Fruit fly (Drosophila melanogaster) whole organism, wandering third instar larva: Measurements from ENCODE around the gene CG8945.

ENCODE experiments used
- Abd-B ChIP-seq: fragments of >200 bp; optimal IDR thresholded peaks from 2 replicates; lab custom pipeline; 2017; ENCODE audit warnings: missing biosample characterization, missing genetic modification characterization
- CG32264 ChIP-seq: fragments of 200-800 bp; sonication (Bioruptor generic); optimal IDR thresholded peaks from 2 replicates; lab custom pipeline; 2016; ENCODE audit warnings: missing biosample characterization, missing genetic modification characterization
- CG9705 ChIP-seq: fragments of 200-800 bp; sonication (Bioruptor generic); optimal IDR thresholded peaks from 2 replicates; lab custom pipeline; 2018; ENCODE audit warnings: missing biosample characterization, mild to moderate bottlenecking, missing genetic modification characterization
- CrebA ChIP-seq: fragments of 200-800 bp; sonication (Bioruptor generic); optimal IDR thresholded peaks from 2 replicates; lab custom pipeline; 2016; ENCODE audit warnings: missing biosample characterization, mild to moderate bottlenecking, missing genetic modification characterization, borderline replicate concordance
- Dfd ChIP-seq: fragments of >200 bp; optimal IDR thresholded peaks from 2 replicates; lab custom pipeline; 2017; ENCODE audit warnings: missing biosample characterization, missing genetic modification characterization
- HLH106 ChIP-seq: fragments of 200-800 bp; optimal IDR thresholded peaks from 3 replicates; lab custom pipeline; 2019; ENCODE audit warnings: missing biosample characterization, mild to moderate bottlenecking, missing genetic modification characterization, moderate library complexity
- Hnf4 ChIP-seq: fragments of 200-800 bp; sonication (Bioruptor generic); optimal IDR thresholded peaks from 2 replicates; lab custom pipeline; 2016; ENCODE audit warnings: missing biosample characterization, mild to moderate bottlenecking, missing genetic modification characterization
- Hr78 ChIP-seq: fragments of >200 bp; optimal IDR thresholded peaks from 2 replicates; lab custom pipeline; 2017; ENCODE audit warnings: missing biosample characterization, missing genetic modification characterization
- Hr83 ChIP-seq: fragments of 200-300 bp; sonication (Bioruptor generic); optimal IDR thresholded peaks from 2 replicates; lab custom pipeline; 2016; ENCODE audit warnings: missing biosample characterization, mild to moderate bottlenecking, missing genetic modification characterization, moderate library complexity; ENCODE audit not compliant: poor library complexity, severe bottlenecking
- Jra ChIP-seq: sonication (Bioruptor generic); optimal IDR thresholded peaks from 2 replicates; lab custom pipeline; 2016; ENCODE audit warnings: missing biosample characterization, missing genetic modification characterization
- Myc ChIP-seq: fragments of >200 bp; optimal IDR thresholded peaks from 2 replicates; lab custom pipeline; 2017
- N ChIP-seq: fragments of >200 bp; optimal IDR thresholded peaks from 2 replicates; lab custom pipeline; 2018; ENCODE audit warnings: missing biosample characterization, missing external identifiers, missing genetic modification characterization
- OdsH ChIP-seq: fragments of 200-800 bp; sonication (Bioruptor generic); optimal IDR thresholded peaks from 2 replicates; lab custom pipeline; 2016; ENCODE audit warnings: missing biosample characterization, mild to moderate bottlenecking, missing genetic modification characterization
- Rel ChIP-seq, 2 experiments: fragments of 200-800 bp; sonication (Bioruptor generic) in 1 of 2; optimal IDR thresholded peaks; 2 replicates in 1 of 2; 3 replicates in 1 of 2; lab custom pipeline; 2016 to 2019; ENCODE audit warnings: mild to moderate bottlenecking in 2 of 2, missing biosample characterization in 2 of 2, missing genetic modification characterization in 2 of 2, moderate library complexity in 1 of 2
- Sp1 ChIP-seq: fragments of 200-800 bp; sonication (Bioruptor generic); optimal IDR thresholded peaks from 3 replicates; lab custom pipeline; 2019; ENCODE audit warnings: missing biosample characterization, mild to moderate bottlenecking, missing genetic modification characterization, moderate library complexity
- Vsx2 ChIP-seq: fragments of 200-300, 225-300 bp; sonication (Bioruptor generic); optimal IDR thresholded peaks from 2 replicates; lab custom pipeline; 2018; ENCODE audit warnings: missing biosample characterization, missing genetic modification characterization; ENCODE audit not compliant: partially characterized antibody
- brk ChIP-seq: fragments of 200-800 bp; sonication (Bioruptor generic); optimal IDR thresholded peaks from 2 replicates; lab custom pipeline; 2016; ENCODE audit warnings: missing biosample characterization, mild to moderate bottlenecking, missing genetic modification characterization
- ey ChIP-seq: fragments of 200-800 bp; sonication (Bioruptor generic); optimal IDR thresholded peaks from 2 replicates; lab custom pipeline; 2016; ENCODE audit warnings: missing biosample characterization, missing genetic modification characterization
- foxo ChIP-seq, 2 experiments: fragments of 200-800 bp; sonication (Bioruptor generic); optimal IDR thresholded peaks; 2 replicates in 1 of 2; 3 replicates in 1 of 2; lab custom pipeline; 2016 to 2017; ENCODE audit warnings: missing biosample characterization in 2 of 2, missing genetic modification characterization in 2 of 2
- lola ChIP-seq: fragments of >200 bp; optimal IDR thresholded peaks from 2 replicates; lab custom pipeline; 2017; ENCODE audit warnings: missing biosample characterization, missing genetic modification characterization
- psq ChIP-seq: fragments of 200-800 bp; sonication (Bioruptor generic); optimal IDR thresholded peaks from 3 replicates; lab custom pipeline; 2017; ENCODE audit warnings: missing biosample characterization, mild to moderate bottlenecking, missing genetic modification characterization, moderate library complexity
- rgr ChIP-seq: fragments of 200-800 bp; sonication (Bioruptor generic); optimal IDR thresholded peaks from 3 replicates; lab custom pipeline; 2016; ENCODE audit warnings: missing biosample characterization, mild to moderate bottlenecking, missing genetic modification characterization
- sage ChIP-seq: fragments of 200-800 bp; sonication (Bioruptor generic); optimal IDR thresholded peaks from 2 replicates; lab custom pipeline; 2016; ENCODE audit warnings: missing biosample characterization, mild to moderate bottlenecking, missing genetic modification characterization
- tai ChIP-seq: sonication (Bioruptor generic); optimal IDR thresholded peaks from 2 replicates; lab custom pipeline; 2016; ENCODE audit warnings: missing biosample characterization, missing genetic modification characterization
- usp ChIP-seq: fragments of >200 bp; optimal IDR thresholded peaks from 2 replicates; lab custom pipeline; 2017; ENCODE audit warnings: missing biosample characterization, missing genetic modification characterization
- woc ChIP-seq: sonication (Bioruptor generic); optimal IDR thresholded peaks from 2 replicates; lab custom pipeline; 2016; ENCODE audit warnings: missing biosample characterization, mild to moderate bottlenecking, missing genetic modification characterization

CG8945 gene

dm6 chrX:17081147-17081546 lies 6.3 kb downstream of the CG8945 start, which contains the start of gene CG4955:
Gene CG4955, plus strand, starts transcription at chrX:17081447.
- TF ChIP-seq lola (GFP tag; lab: Kevin White, UChicago) (no peak), Hr83 (no peak), sage (GFP tag; lab: Kevin White, UChicago) (no peak), ey (no peak), Dfd (GFP tag; lab: Kevin White, UChicago) (no peak), Jra (no peak)

- TF ChIP-seq psq (GFP tag; lab: Kevin White, UChicago) = no peak
- TF ChIP-seq foxo (GFP tag; optimal IDR thresholded peaks at IDR 0.05; lab: Kevin White, UChicago) = peak in 1 of 2 experiments; percentile 6
- TF ChIP-seq sage (GFP tag; lab: Kevin White, UChicago) = peak; percentile 33
- peak; percentile 36 for TF ChIP-seq HLH106 (tag; lab: Kevin White, UChicago)
Observed at dm6 chrX:17078139-17078977, 9.1 kb downstream of the CG8945 start, which contains the start of gene CG4949. Gene CG4949, plus strand, starts transcription at chrX:17078836.

dm6 chrX:17077290-17078138 lies 10.0 kb downstream of the CG8945 start, which contains the start of gene wcy:
Gene wcy, minus strand, starts transcription at chrX:17077897.
- TF ChIP-seq Hnf4 (GFP tag; lab: Kevin White, UChicago) (no peak), brk (GFP tag; lab: Kevin White, UChicago) (no peak), CG32264 (GFP tag; lab: Kevin White, UChicago) (no peak), rgr (GFP tag; lab: Kevin White, UChicago) (peak; percentile 3), CrebA (GFP tag; lab: Kevin White, UChicago) (no peak), HLH106 (tag; lab: Kevin White, UChicago) (peak; percentile 46), Myc (peak; percentile 76), Rel (GFP tag; optimal IDR thresholded peaks at IDR 0.05; lab: Kevin White, UChicago) (no peak), Rel (tag; optimal IDR thresholded peaks at IDR 0.05; lab: Kevin White, UChicago) (peak; percentile 43), Sp1 (peak; percentile 25), Vsx2 (no peak), lola (GFP tag; lab: Kevin White, UChicago) (no peak), psq (GFP tag; lab: Kevin White, UChicago) (peak; percentile 95), woc (GFP tag; lab: Kevin White, UChicago) (peak; percentile 19), foxo (GFP tag; optimal IDR thresholded peaks at IDR 0.05; lab: Kevin White, UChicago) (peak in 1 of 2 experiments; percentile 7), Hr78 (GFP tag; lab: Kevin White, UChicago) (no peak), Abd-B (GFP tag; lab: Kevin White, UChicago) (peak; percentile 57), CG9705 (no peak), N (GFP tag; lab: Kevin White, UChicago) (peak; percentile 86)

- TF ChIP-seq N (GFP tag; lab: Kevin White, UChicago) (peak; percentile 39), Hr78 (GFP tag; lab: Kevin White, UChicago) (no peak)
- TF ChIP-seq, all 38 proteins: peak for 1
Observed at dm6 chrX:17076449-17077289, 10.8 kb downstream of the CG8945 start.

- TF ChIP-seq OdsH (GFP tag; lab: Kevin White, UChicago) (no peak), usp (GFP tag; lab: Kevin White, UChicago) (no peak), tai (no peak), sage (GFP tag; lab: Kevin White, UChicago) (no peak), HLH106 (tag; lab: Kevin White, UChicago) (no peak), woc (GFP tag; lab: Kevin White, UChicago) (no peak), CG9705 (no peak)
Observed at dm6 chrX:17068423-17068822, 19.1 kb downstream of the CG8945 start, which contains the start of gene CG43077. Gene CG43077, minus strand, starts transcription at chrX:17068523.
